Fruit fly (Drosophila melanogaster) whole organism, wandering third instar larva: ENCODE measurements around the gene CG33689.

Experiments
- Abd-B ChIP-seq: fragments of >200 bp; optimal IDR thresholded peaks from 2 replicates; lab custom pipeline; 2017; ENCODE audit warnings: missing biosample characterization, missing genetic modification characterization
- CG32264 ChIP-seq: fragments of 200-800 bp; sonication (Bioruptor generic); optimal IDR thresholded peaks from 2 replicates; lab custom pipeline; 2016; ENCODE audit warnings: missing biosample characterization, missing genetic modification characterization
- CG9705 ChIP-seq: fragments of 200-800 bp; sonication (Bioruptor generic); optimal IDR thresholded peaks from 2 replicates; lab custom pipeline; 2018; ENCODE audit warnings: missing biosample characterization, mild to moderate bottlenecking, missing genetic modification characterization
- CrebA ChIP-seq: fragments of 200-800 bp; sonication (Bioruptor generic); optimal IDR thresholded peaks from 2 replicates; lab custom pipeline; 2016; ENCODE audit warnings: missing biosample characterization, mild to moderate bottlenecking, missing genetic modification characterization, borderline replicate concordance
- Dfd ChIP-seq: fragments of >200 bp; optimal IDR thresholded peaks from 2 replicates; lab custom pipeline; 2017; ENCODE audit warnings: missing biosample characterization, missing genetic modification characterization
- Dif ChIP-seq: fragments of 200-275, 200-300 bp; sonication (Bioruptor generic); optimal IDR thresholded peaks from 2 replicates; lab custom pipeline; 2018; ENCODE audit warnings: missing biosample characterization, missing genetic modification characterization; ENCODE audit not compliant: partially characterized antibody
- GATAd ChIP-seq: sonication (Bioruptor generic); optimal IDR thresholded peaks from 2 replicates; lab custom pipeline; 2016; ENCODE audit warnings: missing biosample characterization, missing genetic modification characterization
- HLH106 ChIP-seq: fragments of 200-800 bp; optimal IDR thresholded peaks from 3 replicates; lab custom pipeline; 2019; ENCODE audit warnings: missing biosample characterization, mild to moderate bottlenecking, missing genetic modification characterization, moderate library complexity
- Hnf4 ChIP-seq: fragments of 200-800 bp; sonication (Bioruptor generic); optimal IDR thresholded peaks from 2 replicates; lab custom pipeline; 2016; ENCODE audit warnings: missing biosample characterization, mild to moderate bottlenecking, missing genetic modification characterization
- Hr78 ChIP-seq: fragments of >200 bp; optimal IDR thresholded peaks from 2 replicates; lab custom pipeline; 2017; ENCODE audit warnings: missing biosample characterization, missing genetic modification characterization
- Hr83 ChIP-seq: fragments of 200-300 bp; sonication (Bioruptor generic); optimal IDR thresholded peaks from 2 replicates; lab custom pipeline; 2016; ENCODE audit warnings: missing biosample characterization, mild to moderate bottlenecking, missing genetic modification characterization, moderate library complexity; ENCODE audit not compliant: poor library complexity, severe bottlenecking
- Jra ChIP-seq: sonication (Bioruptor generic); optimal IDR thresholded peaks from 2 replicates; lab custom pipeline; 2016; ENCODE audit warnings: missing biosample characterization, missing genetic modification characterization
- Mio ChIP-seq: sonication (Bioruptor generic); optimal IDR thresholded peaks from 2 replicates; lab custom pipeline; 2016; ENCODE audit warnings: missing biosample characterization, missing genetic modification characterization
- Myc ChIP-seq: fragments of >200 bp; optimal IDR thresholded peaks from 2 replicates; lab custom pipeline; 2017
- N ChIP-seq: fragments of >200 bp; optimal IDR thresholded peaks from 2 replicates; lab custom pipeline; 2018; ENCODE audit warnings: missing biosample characterization, missing external identifiers, missing genetic modification characterization
- OdsH ChIP-seq: fragments of 200-800 bp; sonication (Bioruptor generic); optimal IDR thresholded peaks from 2 replicates; lab custom pipeline; 2016; ENCODE audit warnings: missing biosample characterization, mild to moderate bottlenecking, missing genetic modification characterization
- Rel ChIP-seq, 2 experiments: fragments of 200-800 bp; sonication (Bioruptor generic) in 1 of 2; optimal IDR thresholded peaks; 2 replicates in 1 of 2; 3 replicates in 1 of 2; lab custom pipeline; 2016 to 2019; ENCODE audit warnings: mild to moderate bottlenecking in 2 of 2, missing biosample characterization in 2 of 2, missing genetic modification characterization in 2 of 2, moderate library complexity in 1 of 2
- Sp1 ChIP-seq: fragments of 200-800 bp; sonication (Bioruptor generic); optimal IDR thresholded peaks from 3 replicates; lab custom pipeline; 2019; ENCODE audit warnings: missing biosample characterization, mild to moderate bottlenecking, missing genetic modification characterization, moderate library complexity
- Vsx2 ChIP-seq: fragments of 200-300, 225-300 bp; sonication (Bioruptor generic); optimal IDR thresholded peaks from 2 replicates; lab custom pipeline; 2018; ENCODE audit warnings: missing biosample characterization, missing genetic modification characterization; ENCODE audit not compliant: partially characterized antibody
- br ChIP-seq: fragments of 200-800 bp; sonication (Bioruptor generic); optimal IDR thresholded peaks from 2 replicates; lab custom pipeline; 2016; ENCODE audit warnings: missing biosample characterization, missing genetic modification characterization
- brk ChIP-seq: fragments of 200-800 bp; sonication (Bioruptor generic); optimal IDR thresholded peaks from 2 replicates; lab custom pipeline; 2016; ENCODE audit warnings: missing biosample characterization, mild to moderate bottlenecking, missing genetic modification characterization
- dl ChIP-seq, 2 experiments: fragments of 175-275, 200-275 bp in 1 of 2; fragments of 200-275 bp in 1 of 2; sonication (Bioruptor generic); optimal IDR thresholded peaks; lab custom pipeline; 2018; ENCODE audit warnings: mild to moderate bottlenecking in 2 of 2, missing biosample characterization in 2 of 2, missing genetic modification characterization in 2 of 2, moderate library complexity in 2 of 2; ENCODE audit not compliant: partially characterized antibody in 2 of 2, insufficient read depth in 1 of 2
- dmrt93B ChIP-seq: fragments of 200-800 bp; sonication (Bioruptor generic); optimal IDR thresholded peaks from 2 replicates; lab custom pipeline; 2018; ENCODE audit warnings: missing biosample characterization, mild to moderate bottlenecking, missing genetic modification characterization
- dsf ChIP-seq: sonication (Bioruptor generic); optimal IDR thresholded peaks from 2 replicates; lab custom pipeline; 2016; ENCODE audit warnings: missing biosample characterization, missing genetic modification characterization, borderline replicate concordance
- ey ChIP-seq: fragments of 200-800 bp; sonication (Bioruptor generic); optimal IDR thresholded peaks from 2 replicates; lab custom pipeline; 2016; ENCODE audit warnings: missing biosample characterization, missing genetic modification characterization
- foxo ChIP-seq, 2 experiments: fragments of 200-800 bp; sonication (Bioruptor generic); optimal IDR thresholded peaks; 2 replicates in 1 of 2; 3 replicates in 1 of 2; lab custom pipeline; 2016 to 2017; ENCODE audit warnings: missing biosample characterization in 2 of 2, missing genetic modification characterization in 2 of 2
- fru ChIP-seq: fragments of 200-800 bp; sonication (Bioruptor generic); optimal IDR thresholded peaks from 3 replicates; lab custom pipeline; 2016; ENCODE audit warnings: missing biosample characterization, mild to moderate bottlenecking, missing genetic modification characterization
- h ChIP-seq: fragments of 200-800 bp; sonication (Bioruptor generic); optimal IDR thresholded peaks from 3 replicates; lab custom pipeline; 2016; ENCODE audit warnings: missing biosample characterization, mild to moderate bottlenecking, missing genetic modification characterization
- jim ChIP-seq: fragments of 175-275, 200-325 bp; sonication (Bioruptor generic); optimal IDR thresholded peaks from 2 replicates; lab custom pipeline; 2016; ENCODE audit warnings: missing biosample characterization, mild to moderate bottlenecking, missing genetic modification characterization
- lola ChIP-seq: fragments of >200 bp; optimal IDR thresholded peaks from 2 replicates; lab custom pipeline; 2017; ENCODE audit warnings: missing biosample characterization, missing genetic modification characterization
- pan ChIP-seq: fragments of >200 bp; optimal IDR thresholded peaks from 2 replicates; lab custom pipeline; 2017
- psq ChIP-seq: fragments of 200-800 bp; sonication (Bioruptor generic); optimal IDR thresholded peaks from 3 replicates; lab custom pipeline; 2017; ENCODE audit warnings: missing biosample characterization, mild to moderate bottlenecking, missing genetic modification characterization, moderate library complexity
- rgr ChIP-seq: fragments of 200-800 bp; sonication (Bioruptor generic); optimal IDR thresholded peaks from 3 replicates; lab custom pipeline; 2016; ENCODE audit warnings: missing biosample characterization, mild to moderate bottlenecking, missing genetic modification characterization
- sage ChIP-seq: fragments of 200-800 bp; sonication (Bioruptor generic); optimal IDR thresholded peaks from 2 replicates; lab custom pipeline; 2016; ENCODE audit warnings: missing biosample characterization, mild to moderate bottlenecking, missing genetic modification characterization
- sv ChIP-seq: fragments of 200-800 bp; sonication (Bioruptor generic); optimal IDR thresholded peaks from 3 replicates; lab custom pipeline; 2016; ENCODE audit warnings: missing biosample characterization, missing genetic modification characterization
- tai ChIP-seq: sonication (Bioruptor generic); optimal IDR thresholded peaks from 2 replicates; lab custom pipeline; 2016; ENCODE audit warnings: missing biosample characterization, missing genetic modification characterization
- usp ChIP-seq: fragments of >200 bp; optimal IDR thresholded peaks from 2 replicates; lab custom pipeline; 2017; ENCODE audit warnings: missing biosample characterization, missing genetic modification characterization
- woc ChIP-seq: sonication (Bioruptor generic); optimal IDR thresholded peaks from 2 replicates; lab custom pipeline; 2016; ENCODE audit warnings: missing biosample characterization, mild to moderate bottlenecking, missing genetic modification characterization

CG33689 gene

DNA sequence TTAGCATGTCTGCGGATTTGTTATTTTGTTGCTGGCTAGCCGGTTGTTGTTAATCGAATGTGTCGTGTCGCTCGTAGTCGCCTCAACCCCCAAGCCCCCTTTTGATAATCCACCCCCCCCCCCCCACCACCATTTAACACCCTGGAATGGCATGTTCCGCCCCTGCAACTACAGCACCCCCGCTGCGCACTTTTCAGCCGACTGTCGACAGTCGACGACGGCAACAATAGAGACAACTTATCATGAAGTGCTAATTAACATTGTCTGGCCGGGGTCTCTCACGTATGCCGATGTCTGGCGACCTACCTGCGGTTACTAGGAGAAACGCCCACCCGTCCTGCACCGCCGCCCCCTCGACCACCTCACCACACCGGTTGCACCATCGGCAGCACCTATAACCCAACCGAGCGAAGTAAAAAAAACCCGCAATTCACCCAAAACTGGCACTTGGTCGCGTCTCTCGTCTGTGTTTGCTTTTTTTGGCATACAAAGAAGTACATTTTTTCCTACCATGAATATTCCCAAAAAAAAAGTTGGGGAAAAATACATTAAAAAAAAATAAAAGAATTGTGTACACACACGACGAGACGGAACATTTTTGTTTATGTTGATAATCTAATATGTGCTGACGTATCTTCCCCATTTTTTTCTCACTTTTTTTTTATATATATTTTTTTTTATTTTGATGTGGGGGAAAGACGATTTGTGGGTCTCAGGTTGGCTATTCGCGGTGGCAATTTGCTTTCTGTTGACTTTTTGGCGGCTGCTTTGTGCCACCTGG lies 33.6 kb upstream of the CG33689 start:
- TF ChIP-seq h (GFP tag; lab: Kevin White, UChicago) (peak; percentile 8), Mio (GFP tag; lab: Kevin White, UChicago) (no peak), OdsH (peak; percentile 2), Hr78 (GFP tag; lab: Kevin White, UChicago) (no peak), Sp1 (GFP tag; lab: Kevin White, UChicago) (peak; percentile 31), br (GFP tag; lab: Kevin White, UChicago) (peak; percentile 29), Rel (GFP tag; optimal IDR thresholded peaks at IDR 0.05; lab: Kevin White, UChicago) (no peak), Rel (tag; optimal IDR thresholded peaks at IDR 0.05; lab: Kevin White, UChicago) (peak; percentile 30), tai (GFP tag; lab: Kevin White, UChicago) (no peak), Vsx2 (peak; percentile 2), Jra (no peak), fru (GFP tag; lab: Kevin White, UChicago) (peak; percentile 5)

DNA sequence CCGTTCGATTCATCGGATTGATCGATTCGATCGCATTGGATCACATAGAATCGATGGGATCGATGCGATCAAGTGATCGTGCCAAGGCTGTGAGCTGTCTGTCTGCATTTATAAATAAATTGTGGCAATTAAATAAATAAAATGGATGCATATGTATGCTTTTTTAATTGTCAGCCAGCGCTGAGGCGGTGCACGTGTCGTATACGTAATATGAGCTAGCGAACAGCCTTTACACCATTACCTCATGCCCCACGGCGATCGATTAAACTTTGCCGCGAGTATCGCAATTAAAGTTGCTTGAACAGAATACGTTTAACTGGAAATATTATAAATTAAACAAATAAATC lies 33.1 kb upstream of the CG33689 start:
- TF ChIP-seq foxo (GFP tag; optimal IDR thresholded peaks at IDR 0.05; lab: Kevin White, UChicago) (no peak), pan (no peak), Vsx2 (no peak)
- TF ChIP-seq, all 38 proteins: peak for 0

DNA sequence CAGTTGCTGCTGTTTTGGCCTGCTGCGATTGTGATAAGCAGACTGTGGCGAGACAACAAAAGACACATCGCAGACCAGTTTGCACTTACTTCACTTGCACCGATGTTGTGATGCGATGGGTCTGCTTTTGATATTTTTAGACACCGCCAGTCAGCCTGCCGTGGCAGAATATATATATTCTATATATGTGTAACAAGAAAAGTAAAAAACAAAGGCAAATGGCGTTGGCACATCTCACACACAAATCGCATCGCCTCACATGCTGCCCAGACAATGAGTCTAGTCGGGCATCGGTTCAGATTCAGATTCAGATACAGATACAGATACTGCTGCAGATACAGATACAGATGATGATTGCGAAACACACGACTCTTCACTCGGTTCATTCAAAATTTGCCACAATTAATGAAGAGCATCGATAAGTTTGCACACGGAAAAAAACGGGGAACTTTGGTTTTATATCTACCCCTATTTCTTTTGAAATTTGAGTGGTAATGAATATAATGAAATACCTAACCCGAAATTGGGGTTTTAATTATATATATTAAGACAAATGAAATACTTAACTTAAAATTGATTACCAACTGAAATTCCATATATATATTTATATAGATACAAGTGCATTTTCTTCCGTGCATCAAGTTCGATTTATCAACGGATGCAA lies 32.2 kb upstream of the CG33689 start:
- TF ChIP-seq pan, result no peak
- TF ChIP-seq Dif (GFP tag; lab: Kevin White, UChicago), result no peak
- TF ChIP-seq br (GFP tag; lab: Kevin White, UChicago), result peak; percentile 31
- no peak for TF ChIP-seq ey (GFP tag; lab: Kevin White, UChicago)
- TF ChIP-seq Hr83 (GFP tag; lab: Kevin White, UChicago), result no peak
- TF ChIP-seq CG9705 (GFP tag; lab: Kevin White, UChicago), result no peak
- TF ChIP-seq dl (GFP tag; optimal IDR thresholded peaks at IDR 0.05; lab: Kevin White, UChicago; ENCODE audit: insufficient read depth in 1 of 2, partially characterized antibody in 2 of 2), result peak in 1 of 2 experiments; percentile 8
- TF ChIP-seq Vsx2, result no peak
- no peak for TF ChIP-seq dsf (GFP tag; lab: Kevin White, UChicago)
- no peak for TF ChIP-seq Jra
- TF ChIP-seq sv (GFP tag; lab: Kevin White, UChicago), result no peak
- TF ChIP-seq CG32264 (GFP tag; lab: Kevin White, UChicago), result no peak
- TF ChIP-seq OdsH, result peak; percentile 6
- TF ChIP-seq GATAd (GFP tag; lab: Kevin White, UChicago), result no peak
- no peak for TF ChIP-seq Rel (GFP tag; optimal IDR thresholded peaks at IDR 0.05; lab: Kevin White, UChicago)
- peak; percentile 13 for TF ChIP-seq Rel (tag; optimal IDR thresholded peaks at IDR 0.05; lab: Kevin White, UChicago)
- no peak for TF ChIP-seq foxo (GFP tag; optimal IDR thresholded peaks at IDR 0.05; lab: Kevin White, UChicago)
- no peak for TF ChIP-seq sage
- TF ChIP-seq Sp1 (GFP tag; lab: Kevin White, UChicago), result peak; percentile 4
- TF ChIP-seq usp, result no peak
- TF ChIP-seq brk (GFP tag; lab: Kevin White, UChicago), result no peak
- TF ChIP-seq psq (GFP tag; lab: Kevin White, UChicago), result no peak
- TF ChIP-seq Mio (GFP tag; lab: Kevin White, UChicago), result no peak
- TF ChIP-seq jim, result no peak
- no peak for TF ChIP-seq Abd-B
- TF ChIP-seq Hr78 (GFP tag; lab: Kevin White, UChicago), result no peak
- TF ChIP-seq tai (GFP tag; lab: Kevin White, UChicago), result no peak
- no peak for TF ChIP-seq lola
- no peak for TF ChIP-seq woc (GFP tag; lab: Kevin White, UChicago)
- TF ChIP-seq rgr (GFP tag; lab: Kevin White, UChicago), result no peak
- TF ChIP-seq Hnf4, result peak; percentile 7
- no peak for TF ChIP-seq N (GFP tag; lab: Kevin White, UChicago)
- peak; percentile 5 for TF ChIP-seq HLH106
- no peak for TF ChIP-seq Dfd (GFP tag; lab: Kevin White, UChicago)
- no peak for TF ChIP-seq Myc (lab: Kevin White, UChicago)
- TF ChIP-seq CrebA (GFP tag; lab: Kevin White, UChicago), result peak; percentile 33
- TF ChIP-seq fru (GFP tag; lab: Kevin White, UChicago), result peak; percentile 4
- no peak for TF ChIP-seq dmrt93B
- no peak for TF ChIP-seq h (GFP tag; lab: Kevin White, UChicago)
